Fruit fly (Drosophila melanogaster): ENCODE results near the gene Pex23.
A peak's percentile ranks its signal among the peaks of the same experiment; 100 is the strongest.

Gene Pex23

dm6 chr3L:20295095-20295494, 6.8 kb downstream of the Pex23 start, which contains the start of gene gogo (continued):
- no peak for TF ChIP-seq CG12744 (GFP tag; optimal IDR thresholded peaks at IDR 0.05)
- no peak; the same call in 1 of the 2 replicates for TF ChIP-seq CG13287 (GFP tag; IDR thresholded peaks at IDR 0.05; ENCODE audit: partially characterized antibody)
- no peak for TF ChIP-seq unc-4 (GFP tag; IDR thresholded peaks at IDR 0.05; ENCODE audit: partially characterized antibody)
- TF ChIP-seq CG10274 (GFP tag; optimal IDR thresholded peaks at IDR 0.05), result no peak
- 0 out of 3 replicates have a peak, but pooled peaks have one; percentile 34 for TF ChIP-seq CG34422 (GFP tag; IDR thresholded peaks at IDR 0.05)
- no peak for TF ChIP-seq CG12659 (GFP tag; optimal IDR thresholded peaks at IDR 0.05)
- TF ChIP-seq btn (GFP tag; optimal IDR thresholded peaks at IDR 0.05), result no peak
- peak; percentile 24 for TF ChIP-seq her (GFP tag; optimal IDR thresholded peaks at IDR 0.05)
- TF ChIP-seq Trl (optimal IDR thresholded peaks at IDR 0.05), result peak; percentile 46 to 65
- TF ChIP-seq Trl (GFP tag; optimal IDR thresholded peaks at IDR 0.05), result no peak
- TF ChIP-seq crc (GFP tag; optimal IDR thresholded peaks at IDR 0.05), result no peak
- TF ChIP-seq CG7987 (GFP tag; optimal IDR thresholded peaks at IDR 0.05), result no peak
- no peak for TF ChIP-seq row (GFP tag; IDR thresholded peaks at IDR 0.05)
- peak; percentile 34 for TF ChIP-seq CG13894 (tag; optimal IDR thresholded peaks at IDR 0.05)
- no peak for TF ChIP-seq CG10959 (GFP tag; IDR thresholded peaks at IDR 0.05)
- TF ChIP-seq pros (GFP tag; optimal IDR thresholded peaks at IDR 0.05), result peak; percentile 57
- no peak for TF ChIP-seq CG2116 (GFP tag; optimal IDR thresholded peaks at IDR 0.05)
- peak; percentile 38; the same call in 1 of the 2 replicates for TF ChIP-seq Bgb (GFP tag; IDR thresholded peaks at IDR 0.05; ENCODE audit: partially characterized antibody)
- no peak for TF ChIP-seq MESR4 (GFP tag; optimal IDR thresholded peaks at IDR 0.05)
- peak; percentile 6 for TF ChIP-seq chn (GFP tag; optimal IDR thresholded peaks at IDR 0.05)
- TF ChIP-seq CG15514 (GFP tag; optimal IDR thresholded peaks at IDR 0.05), result peak; percentile 34
- no peak for TF ChIP-seq Atf6 (GFP tag; IDR thresholded peaks at IDR 0.05)
- no peak for TF ChIP-seq Dp (GFP tag; optimal IDR thresholded peaks at IDR 0.05)
- TF ChIP-seq CG4404 (GFP tag; IDR thresholded peaks at IDR 0.05), result no peak
- TF ChIP-seq org-1 (GFP tag; optimal IDR thresholded peaks at IDR 0.05), result no peak
- TF ChIP-seq Nf-YC (tag; optimal IDR thresholded peaks at IDR 0.05), result peak; percentile 8
- no peak for TF ChIP-seq bsh (GFP tag; optimal IDR thresholded peaks at IDR 0.05)
- no peak for TF ChIP-seq Adf1 (GFP tag; IDR thresholded peaks at IDR 0.05)
- no peak for TF ChIP-seq sima (GFP tag; optimal IDR thresholded peaks at IDR 0.05)
- no peak for TF ChIP-seq tx (GFP tag; optimal IDR thresholded peaks at IDR 0.05)
- TF ChIP-seq pho (GFP tag; optimal IDR thresholded peaks at IDR 0.05), result no peak
- no peak for TF ChIP-seq bab2 (GFP tag; optimal IDR thresholded peaks at IDR 0.05)

- peak; percentile 16 for TF ChIP-seq abd-A (tag; optimal IDR thresholded peaks at IDR 0.05)
- TF ChIP-seq CG8765 (GFP tag; IDR thresholded peaks at IDR 0.05), result no peak
- TF ChIP-seq cg (GFP tag; optimal IDR thresholded peaks at IDR 0.05), result peak; percentile 28
- TF ChIP-seq Hand (GFP tag; optimal IDR thresholded peaks at IDR 0.05), result no peak
- peak; percentile 93 for TF ChIP-seq CG13894 (tag; optimal IDR thresholded peaks at IDR 0.05)
- TF ChIP-seq CG14965 (GFP tag; optimal IDR thresholded peaks at IDR 0.05; ENCODE audit: borderline replicate concordance), result no peak
These were observed 14.9 kb downstream of the Pex23 start for dm6 chr3L:20287046-20287445.

dm6 chr3L:20281254-20281653, 20.7 kb downstream of the Pex23 start:
- peak in 1 of 2 experiments; percentile 63 for TF ChIP-seq tll (GFP tag; optimal IDR thresholded peaks at IDR 0.05)
- no peak for TF ChIP-seq CG13287 (GFP tag; IDR thresholded peaks at IDR 0.05; ENCODE audit: partially characterized antibody)
- TF ChIP-seq Hey (tag; optimal IDR thresholded peaks at IDR 0.05), result peak; percentile 62
- TF ChIP-seq zen (tag; optimal IDR thresholded peaks at IDR 0.05), result peak; percentile 53
- peak; percentile 47 for TF ChIP-seq twi (tag; optimal IDR thresholded peaks at IDR 0.05)
- no peak for TF ChIP-seq CG3726 (GFP tag; IDR thresholded peaks at IDR 0.05)
- no peak for TF ChIP-seq bowl (GFP tag; IDR thresholded peaks at IDR 0.05)
- no peak for TF ChIP-seq CG8478 (optimal IDR thresholded peaks at IDR 0.05)
- TF ChIP-seq ato (GFP tag; IDR thresholded peaks at IDR 0.05; ENCODE audit: partially characterized antibody), result no peak
- peak; percentile 47 for TF ChIP-seq cad (GFP tag; optimal IDR thresholded peaks at IDR 0.05)
- peak; percentile 11 for TF ChIP-seq scrt (GFP tag; optimal IDR thresholded peaks at IDR 0.05)
- TF ChIP-seq Xrp1 (GFP tag; IDR thresholded peaks at IDR 0.05), result no peak
- TF ChIP-seq CG13894 (tag; optimal IDR thresholded peaks at IDR 0.05), result peak; percentile 86
